Worm (Caenorhabditis elegans): ENCODE measurements around the gene srg-64.

ce11 chrX:15730342-15730741, 10.1 kb downstream of the srg-64 start:
- TF ChIP-seq flt-1 (GFP tag; IDR thresholded peaks at IDR 0.05) (no peak), ztf-29 (GFP tag; IDR thresholded peaks at IDR 0.05) (no peak), klf-2 (GFP tag; conservative IDR thresholded peaks at IDR 0.05) (no peak), T22C8.4 (GFP tag; IDR thresholded peaks at IDR 0.05) (no peak), cog-1 (tag; optimal IDR thresholded peaks at IDR 0.05) (no peak), med-1 (GFP tag; optimal IDR thresholded peaks at IDR 0.05; ENCODE audit: insufficient read depth) (no peak), tab-1 (GFP tag; IDR thresholded peaks at IDR 0.05) (no peak), ref-1 (GFP tag; conservative IDR thresholded peaks at IDR 0.05) (no peak)
